Fruit fly (Drosophila melanogaster) whole organism, prepupa: ENCODE data around the gene CG34417.

Experiments used
- Blimp-1 ChIP-seq: fragments of 200-800 bp; sonication (Bioruptor generic); optimal IDR thresholded peaks from 3 replicates; lab custom pipeline; 2017; ENCODE audit warnings: missing biosample characterization, missing genetic modification characterization, mild to moderate bottlenecking, moderate library complexity, missing genetic modification reagents
- CG10631 ChIP-seq: fragments of 200-800 bp; sonication (Bioruptor generic); optimal IDR thresholded peaks from 2 replicates; lab custom pipeline; 2016; ENCODE audit warnings: missing biosample characterization, missing genetic modification characterization
- CG11762 ChIP-seq: fragments of 200-800 bp; sonication (Bioruptor generic); optimal IDR thresholded peaks from 3 replicates; lab custom pipeline; 2016; ENCODE audit warnings: missing biosample characterization, missing genetic modification characterization; ENCODE audit not compliant: insufficient read depth
- CG11902 ChIP-seq: fragments of 200-800 bp; sonication (Bioruptor generic); optimal IDR thresholded peaks from 3 replicates; lab custom pipeline; 2016; ENCODE audit warnings: missing biosample characterization, missing genetic modification characterization
- CG1621 ChIP-seq: fragments of 200-800 bp; sonication (Bioruptor generic); optimal IDR thresholded peaks from 3 replicates; lab custom pipeline; 2018; ENCODE audit warnings: missing biosample characterization, mild to moderate bottlenecking, missing genetic modification characterization
- CG16779 ChIP-seq: fragments of 200-800 bp; sonication (Bioruptor generic); optimal IDR thresholded peaks from 3 replicates; lab custom pipeline; 2017; ENCODE audit warnings: missing biosample characterization, mild to moderate bottlenecking, missing genetic modification characterization
- CG3032 ChIP-seq: fragments of 200-800 bp; optimal IDR thresholded peaks from 2 replicates; lab custom pipeline; 2019; ENCODE audit warnings: missing biosample characterization, mild to moderate bottlenecking, missing genetic modification characterization, moderate library complexity
- CG31627 ChIP-seq: fragments of 200-800 bp; sonication (Bioruptor generic); optimal IDR thresholded peaks from 3 replicates; lab custom pipeline; 2016; ENCODE audit warnings: missing biosample characterization, missing genetic modification characterization
- CG32006 ChIP-seq: fragments of 200-800 bp; sonication (Bioruptor generic); optimal IDR thresholded peaks from 3 replicates; lab custom pipeline; 2017; ENCODE audit warnings: missing biosample characterization, mild to moderate bottlenecking, missing genetic modification characterization
- CG3919 ChIP-seq: fragments of 200-800 bp; sonication (Bioruptor generic); optimal IDR thresholded peaks from 3 replicates; lab custom pipeline; 2016; ENCODE audit warnings: missing biosample characterization, missing genetic modification characterization
- CG4318 ChIP-seq: fragments of 200-800 bp; sonication (Bioruptor generic); optimal IDR thresholded peaks from 3 replicates; lab custom pipeline; 2017; ENCODE audit warnings: missing biosample characterization, mild to moderate bottlenecking, missing genetic modification characterization
- CG6276 ChIP-seq: fragments of 200-800 bp; sonication (Bioruptor generic); optimal IDR thresholded peaks from 2 replicates; lab custom pipeline; 2017; ENCODE audit warnings: missing biosample characterization, mild to moderate bottlenecking, missing genetic modification characterization
- CG6792 ChIP-seq: fragments of 200-800 bp; sonication (Bioruptor generic); optimal IDR thresholded peaks from 3 replicates; lab custom pipeline; 2016; ENCODE audit warnings: missing biosample characterization, missing genetic modification characterization
- CG6808 ChIP-seq: fragments of 200-800 bp; sonication (Bioruptor generic); optimal IDR thresholded peaks from 3 replicates; lab custom pipeline; 2017; ENCODE audit warnings: missing biosample characterization, missing genetic modification characterization, mild to moderate bottlenecking, moderate library complexity, missing genetic modification reagents
- CG7368 ChIP-seq: fragments of 200-800 bp; sonication (Bioruptor generic); optimal IDR thresholded peaks from 3 replicates; lab custom pipeline; 2016; ENCODE audit warnings: missing biosample characterization, missing genetic modification characterization
- CG8119 ChIP-seq: fragments of 200-800 bp; sonication (Bioruptor generic); IDR thresholded peaks from 3 replicates; pipeline ENCODE4 v1.3.6; 2022; ENCODE audit warnings: missing biosample characterization, missing genetic modification characterization
- CG8319 ChIP-seq: fragments of 200-800 bp; sonication (Bioruptor generic); optimal IDR thresholded peaks from 3 replicates; lab custom pipeline; 2016; ENCODE audit warnings: missing biosample characterization, missing genetic modification characterization
- CG9139 ChIP-seq: fragments of 200-800 bp; sonication (Bioruptor generic); optimal IDR thresholded peaks from 3 replicates; lab custom pipeline; 2017; ENCODE audit warnings: missing biosample characterization, mild to moderate bottlenecking, missing genetic modification characterization
- Eip78C ChIP-seq: fragments of 200-800 bp; sonication (Bioruptor generic); peaks from one replicate; lab custom pipeline; 2016; ENCODE audit warnings: missing biosample characterization, missing genetic modification characterization
- Ets21C ChIP-seq: fragments of 200-800 bp; sonication (Bioruptor generic); optimal IDR thresholded peaks from 3 replicates; lab custom pipeline; 2016; ENCODE audit warnings: missing biosample characterization, missing genetic modification characterization
- Ets96B ChIP-seq: fragments of 200-800 bp; optimal IDR thresholded peaks from 2 replicates; lab custom pipeline; 2019; ENCODE audit warnings: missing biosample characterization, mild to moderate bottlenecking, missing genetic modification characterization, moderate library complexity
- Gug ChIP-seq: fragments of 200-800 bp; sonication (Bioruptor generic); IDR thresholded peaks from 2 replicates; pipeline ENCODE4 v1.3.6; 2022; ENCODE audit warnings: missing biosample characterization, missing genetic modification characterization
- Hr38 ChIP-seq: sonication (Bioruptor generic); optimal IDR thresholded peaks from 2 replicates; lab custom pipeline; 2016; ENCODE audit warnings: missing biosample characterization, missing genetic modification characterization
- Hr39 ChIP-seq: fragments of 200-800 bp; sonication (Bioruptor generic); optimal IDR thresholded peaks from 2 replicates; lab custom pipeline; 2016; ENCODE audit warnings: missing biosample characterization, missing genetic modification characterization
- Hr4 ChIP-seq: fragments of 200-800 bp; sonication (Bioruptor generic); optimal IDR thresholded peaks from 3 replicates; lab custom pipeline; 2016; ENCODE audit warnings: missing biosample characterization, missing genetic modification characterization
- Lpt ChIP-seq: fragments of 200-800 bp; sonication (Bioruptor generic); optimal IDR thresholded peaks from 3 replicates; lab custom pipeline; 2016; ENCODE audit warnings: missing biosample characterization, missing genetic modification characterization
- Met ChIP-seq: fragments of 200-800 bp; sonication (Bioruptor generic); optimal IDR thresholded peaks from 3 replicates; lab custom pipeline; 2016; ENCODE audit warnings: missing biosample characterization, missing genetic modification characterization
- OdsH ChIP-seq: fragments of 200-800 bp; sonication (Bioruptor generic); optimal IDR thresholded peaks from 3 replicates; lab custom pipeline; 2016; ENCODE audit warnings: missing biosample characterization, missing genetic modification characterization
- Smox ChIP-seq: fragments of 200-800 bp; sonication (Bioruptor generic); optimal IDR thresholded peaks from 3 replicates; lab custom pipeline; 2016; ENCODE audit warnings: missing biosample characterization, missing genetic modification characterization
- Sox15 ChIP-seq: fragments of 200-800 bp; sonication (Bioruptor generic); optimal IDR thresholded peaks from 3 replicates; lab custom pipeline; 2016; ENCODE audit warnings: missing biosample characterization, missing genetic modification characterization
- achi ChIP-seq: fragments of 200-800 bp; sonication (Bioruptor generic); optimal IDR thresholded peaks from 3 replicates; lab custom pipeline; 2016; ENCODE audit warnings: missing biosample characterization, missing genetic modification characterization
- cyc ChIP-seq: fragments of 200-800 bp; sonication (Bioruptor generic); optimal IDR thresholded peaks from 3 replicates; lab custom pipeline; 2016; ENCODE audit warnings: missing biosample characterization, missing genetic modification characterization
- dac ChIP-seq: fragments of 200-800 bp; sonication (Bioruptor generic); optimal IDR thresholded peaks from 2 replicates; lab custom pipeline; 2017; ENCODE audit warnings: missing biosample characterization, mild to moderate bottlenecking, missing genetic modification characterization
- dsx ChIP-seq: fragments of 200-800 bp; optimal IDR thresholded peaks from 3 replicates; lab custom pipeline; 2019; ENCODE audit warnings: missing biosample characterization, mild to moderate bottlenecking, missing genetic modification characterization, moderate library complexity; ENCODE audit not compliant: poor library complexity, severe bottlenecking
- eg ChIP-seq: fragments of 200-800 bp; sonication (Bioruptor generic); IDR thresholded peaks from 3 replicates; pipeline ENCODE4 v1.3.6; 2022; ENCODE audit warnings: missing biosample characterization, missing genetic modification characterization
- esn ChIP-seq: fragments of 200-800 bp; sonication (Bioruptor generic); optimal IDR thresholded peaks from 2 replicates; lab custom pipeline; 2016; ENCODE audit warnings: missing biosample characterization, mild to moderate bottlenecking, missing genetic modification characterization, moderate library complexity
- fd59A ChIP-seq: fragments of 200-800 bp; sonication (Bioruptor generic); optimal IDR thresholded peaks from 2 replicates; lab custom pipeline; 2017; ENCODE audit warnings: missing biosample characterization, mild to moderate bottlenecking, missing genetic modification characterization, missing genetic modification reagents
- fkh ChIP-seq: fragments of 200-800 bp; sonication (Bioruptor generic); optimal IDR thresholded peaks from 3 replicates; lab custom pipeline; 2017; ENCODE audit warnings: missing biosample characterization, mild to moderate bottlenecking, missing genetic modification characterization, moderate library complexity
- lz ChIP-seq: fragments of 200-800 bp; sonication (Bioruptor generic); optimal IDR thresholded peaks from 3 replicates; lab custom pipeline; 2016; ENCODE audit warnings: missing biosample characterization, missing genetic modification characterization
- net ChIP-seq: fragments of 200-800 bp; sonication (Bioruptor generic); optimal IDR thresholded peaks from 3 replicates; lab custom pipeline; 2016; ENCODE audit warnings: missing biosample characterization, missing genetic modification characterization
- salr ChIP-seq, 2 experiments: fragments of 200-800 bp; sonication (Bioruptor generic); optimal IDR thresholded peaks; 3 replicates each; lab custom pipeline; 2016 to 2018; ENCODE audit warnings: missing biosample characterization in 2 of 2, missing genetic modification characterization in 2 of 2, mild to moderate bottlenecking in 1 of 2
- spab ChIP-seq: fragments of 200-800 bp; sonication (Bioruptor generic); optimal IDR thresholded peaks from 2 replicates; lab custom pipeline; 2017; ENCODE audit warnings: missing biosample characterization, mild to moderate bottlenecking, missing genetic modification characterization, missing genetic modification reagents
- ss ChIP-seq, 2 experiments: fragments of 200-800 bp; sonication (Bioruptor generic); optimal IDR thresholded peaks; 2 replicates in 1 of 2; 3 replicates in 1 of 2; lab custom pipeline; 2017 to 2018; ENCODE audit warnings: mild to moderate bottlenecking in 2 of 2, missing biosample characterization in 2 of 2, missing genetic modification characterization in 2 of 2, moderate library complexity in 1 of 2
- svp ChIP-seq: fragments of 200-800 bp; sonication (Bioruptor generic); peaks from one replicate; lab custom pipeline; 2016; ENCODE audit warnings: missing biosample characterization, missing genetic modification characterization
- topi ChIP-seq: fragments of 200-800 bp; sonication (Bioruptor generic); optimal IDR thresholded peaks from 3 replicates; lab custom pipeline; 2016; ENCODE audit warnings: missing biosample characterization, missing genetic modification characterization

CG34417 gene

DNA sequence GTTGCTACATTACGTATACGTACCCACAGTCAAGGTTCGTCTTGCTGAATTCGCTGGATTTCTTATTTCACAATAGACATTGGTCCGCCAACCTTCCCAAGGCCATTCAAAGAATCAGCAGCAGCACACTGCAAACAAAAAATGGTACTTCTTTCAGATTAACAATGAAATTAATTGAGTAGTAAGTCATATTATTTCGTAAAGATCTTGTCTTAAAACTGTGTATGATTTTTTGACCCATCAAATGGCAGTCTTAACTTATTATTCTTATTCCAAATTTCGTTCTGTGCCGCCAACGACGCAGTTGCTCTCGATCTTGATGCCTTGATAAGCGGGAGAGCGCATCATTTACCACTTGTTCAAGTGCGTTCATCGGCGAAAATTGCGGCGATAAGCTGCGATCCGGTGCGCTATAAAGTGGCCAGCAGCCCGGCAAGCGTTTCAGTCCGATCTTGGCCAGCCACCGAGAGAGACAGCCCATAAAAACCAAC lies 12.0 kb upstream of the CG34417 start, which contains the start of gene Agxt (continued):
- TF ChIP-seq CG3919 (GFP tag; lab: Kevin White, UChicago) (peak; percentile 51), eg (peak; percentile 67), CG9139 (GFP tag; lab: Kevin White, UChicago) (no peak), Ets96B (tag; lab: Kevin White, UChicago) (peak; percentile 57), Lpt (no peak), CG1621 (tag; lab: Kevin White, UChicago) (peak; percentile 42), Eip78C (GFP tag; lab: Kevin White, UChicago) (peak; percentile 84)

DNA sequence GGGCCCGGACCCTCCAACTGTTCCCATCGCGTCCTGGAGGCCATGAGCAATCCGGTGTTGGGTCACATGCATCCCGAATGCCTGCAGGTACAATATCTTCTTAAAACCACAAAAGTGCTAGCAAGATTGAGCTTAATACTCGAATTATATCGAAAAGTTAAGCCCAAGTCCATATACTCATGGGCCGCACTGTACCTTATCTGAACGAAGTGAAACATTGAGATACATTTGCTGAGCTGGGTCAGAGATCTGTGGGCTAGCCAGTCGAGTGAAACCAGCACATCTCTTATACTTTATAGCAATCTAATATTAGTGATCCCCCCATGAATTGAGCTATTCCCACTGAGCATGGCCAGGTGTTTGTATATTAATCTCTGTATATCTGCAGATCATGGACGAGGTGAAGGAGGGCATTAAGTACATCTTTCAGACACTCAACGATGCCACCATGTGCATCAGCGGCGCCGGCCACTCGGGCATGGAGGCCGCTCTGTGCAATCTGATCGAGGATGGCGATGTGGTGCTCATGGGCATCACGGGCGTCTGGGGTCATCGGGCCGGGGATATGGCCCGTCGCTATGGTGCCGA lies 11.3 kb upstream of the CG34417 start:
- TF ChIP-seq CG11762 (GFP tag; lab: Kevin White, UChicago) (no peak), svp (GFP tag; lab: Kevin White, UChicago) (peak; percentile 91)

dm6 chrX:6533101-6533636 lies 7.4 kb upstream of the CG34417 start, which contains the start of gene RpL7A:
RpL7A (minus strand) TSS chrX:6533348.
- TF ChIP-seq CG3919 (GFP tag; lab: Kevin White, UChicago) (peak; percentile 76), CG16779 (peak; percentile 59), Gug (GFP tag; lab: Robert Waterston, UW) (no peak), topi (peak; percentile 69), Hr39 (GFP tag; lab: Kevin White, UChicago) (peak; percentile 37), CG4318 (GFP tag; lab: Kevin White, UChicago) (no peak), achi (GFP tag; lab: Kevin White, UChicago) (peak; percentile 46), Hr38 (GFP tag; lab: Kevin White, UChicago) (no peak), CG31627 (GFP tag; lab: Kevin White, UChicago) (peak; percentile 38), Ets21C (GFP tag; lab: Kevin White, UChicago) (peak; percentile 5), Met (GFP tag; lab: Kevin White, UChicago) (peak; percentile 60), ss (GFP tag; optimal IDR thresholded peaks at IDR 0.05; lab: Kevin White, UChicago) (peak; percentile 54 to 82), OdsH (GFP tag; lab: Kevin White, UChicago) (peak; percentile 41), CG1621 (tag; lab: Kevin White, UChicago) (peak; percentile 50), CG9139 (GFP tag; lab: Kevin White, UChicago) (peak; percentile 80), Blimp-1 (GFP tag; lab: Kevin White, UChicago) (peak; percentile 46), salr (GFP tag; optimal IDR thresholded peaks at IDR 0.05; lab: Kevin White, UChicago) (peak in 1 of 2 experiments; percentile 71), fd59A (GFP tag; lab: Kevin White, UChicago) (peak; percentile 30), esn (GFP tag; lab: Kevin White, UChicago) (peak; percentile 58), CG10631 (GFP tag; lab: Kevin White, UChicago) (peak; percentile 18), Sox15 (peak; percentile 24), CG3032 (tag; lab: Kevin White, UChicago) (peak; percentile 16), CG11902 (GFP tag; lab: Kevin White, UChicago) (no peak), CG32006 (no peak), fkh (GFP tag; lab: Kevin White, UChicago) (peak; percentile 22), CG6276 (no peak), lz (GFP tag; lab: Kevin White, UChicago) (peak; percentile 49), Hr4 (no peak), CG7368 (GFP tag; lab: Kevin White, UChicago) (peak; percentile 65), CG6792 (GFP tag; lab: Kevin White, UChicago) (peak; percentile 48), svp (GFP tag; lab: Kevin White, UChicago) (peak; percentile 55), CG8319 (peak; percentile 21), dsx (GFP tag; lab: Kevin White, UChicago) (no peak), CG11762 (GFP tag; lab: Kevin White, UChicago) (no peak), Eip78C (GFP tag; lab: Kevin White, UChicago) (peak; percentile 82), cyc (GFP tag; lab: Kevin White, UChicago) (peak; percentile 48), dac (GFP tag; lab: Kevin White, UChicago) (no peak), CG8119 (GFP tag; lab: Robert Waterston, UW) (no peak), Smox (GFP tag; lab: Kevin White, UChicago) (peak; percentile 28), net (GFP tag; lab: Kevin White, UChicago) (peak; percentile 74), spab (GFP tag; lab: Kevin White, UChicago) (no peak), CG6808 (peak; percentile 46)
